Worm (Caenorhabditis elegans): ENCODE measurements around the gene mett-10.
A peak's percentile ranks its signal among the peaks of the same experiment; 100 is the strongest.

Gene mett-10

ce11 chrIII:10114662-10115061 lies at the start of gene mett-10, which contains the start of gene ZK1128.1:
TSS of gene mett-10 (plus strand) at chrIII:10115036.
TSS of gene ZK1128.1 (minus strand) at chrIII:10114760.
- TF ChIP-seq nhr-102 (tag; optimal IDR thresholded peaks at IDR 0.05) (no peak), ceh-20 (GFP tag; IDR thresholded peaks at IDR 0.05) (no peak), dpl-1 (GFP tag; optimal IDR thresholded peaks at IDR 0.05) (peak; percentile 33), lsy-2 (tag; optimal IDR thresholded peaks at IDR 0.05) (peak in 1 of 2 experiments; percentile 68), pha-4 (GFP tag; IDR thresholded peaks at IDR 0.05) (no peak), pha-4 (tag; optimal IDR thresholded peaks at IDR 0.05) (no peak), nhr-6 (tag; optimal IDR thresholded peaks at IDR 0.05) (no peak), hmg-1.1 (GFP tag; IDR thresholded peaks at IDR 0.05) (0 out of 2 replicates have a peak, but pooled peaks have one; percentile 13), jun-1 (tag; optimal IDR thresholded peaks at IDR 0.05) (no peak), R02D3.7 (tag; optimal IDR thresholded peaks at IDR 0.05) (peak; percentile 61), dve-1 (tag; optimal IDR thresholded peaks at IDR 0.05; ENCODE audit: insufficient read depth) (peak; percentile 9), nhr-76 (tag; optimal IDR thresholded peaks at IDR 0.05) (no peak), ceh-28 (tag; optimal IDR thresholded peaks at IDR 0.05) (no peak), nhr-237 (tag; optimal IDR thresholded peaks at IDR 0.05) (no peak), mes-2 (tag; optimal IDR thresholded peaks at IDR 0.05; ENCODE audit: poor library complexity, severe bottlenecking) (peak; percentile 45)

ce11 chrIII:10069278-10069677 lies 45.6 kb upstream of the mett-10 start, which contains the start of gene T16G12.6:
TSS of gene T16G12.6 (plus strand) at chrIII:10069578.
- no peak for TF ChIP-seq lin-13 (GFP tag; optimal IDR thresholded peaks at IDR 0.05)
- no peak for TF ChIP-seq lin-38 (GFP tag; IDR thresholded peaks at IDR 0.05)
- TF ChIP-seq jun-1 (tag; optimal IDR thresholded peaks at IDR 0.05), result no peak
- TF ChIP-seq R02D3.7 (tag; optimal IDR thresholded peaks at IDR 0.05), result no peak

ce11 chrIII:10076042-10076441 lies 38.8 kb upstream of the mett-10 start:
- TF ChIP-seq mxl-2 (GFP tag; conservative IDR thresholded peaks at IDR 0.05) (no peak), ceh-62 (tag; optimal IDR thresholded peaks at IDR 0.05) (no peak), Y48G9A.11 (GFP tag; IDR thresholded peaks at IDR 0.05) (no peak), Y105C5A.15 (GFP tag; IDR thresholded peaks at IDR 0.05) (no peak), ZK337.2 (GFP tag; IDR thresholded peaks at IDR 0.05) (no peak), cey-2 (tag; optimal IDR thresholded peaks at IDR 0.05; ENCODE audit: borderline replicate concordance, insufficient read depth) (no peak), zag-1 (tag; optimal IDR thresholded peaks at IDR 0.05) (no peak)

- no peak for TF ChIP-seq zip-11 (GFP tag; IDR thresholded peaks at IDR 0.05)
- no peak for TF ChIP-seq F26F4.8 (GFP tag; conservative IDR thresholded peaks at IDR 0.05)
- no peak for TF ChIP-seq aha-1 (tag)
Measured at ce11 chrIII:10078151-10078550, 36.7 kb upstream of the mett-10 start, which contains the start of gene T16G12.9. TSS of gene T16G12.9 (minus strand) at chrIII:10078251.

ce11 chrIII:10078784-10079183 lies 36.1 kb upstream of the mett-10 start:
- TF ChIP-seq arid-1 (GFP tag; conservative IDR thresholded peaks at IDR 0.05), result no peak
- TF ChIP-seq nhr-111 (GFP tag; optimal IDR thresholded peaks at IDR 0.05), result no peak
- TF ChIP-seq tra-1 (GFP tag; IDR thresholded peaks at IDR 0.05), result peak; percentile 94
- peak; percentile 54 for TF ChIP-seq dmd-6 (GFP tag; IDR thresholded peaks at IDR 0.05)

- TF ChIP-seq ceh-20 (GFP tag; IDR thresholded peaks at IDR 0.05), result no peak
- TF ChIP-seq dmd-6 (GFP tag; IDR thresholded peaks at IDR 0.05), result no peak
- TF ChIP-seq nhr-25 (tag; optimal IDR thresholded peaks at IDR 0.05; ENCODE audit: borderline replicate concordance, insufficient read depth), result no peak
- TF ChIP-seq nhr-41 (GFP tag; IDR thresholded peaks at IDR 0.05), result no peak
- no peak for TF ChIP-seq nhr-237 (tag; optimal IDR thresholded peaks at IDR 0.05)
- no peak for TF ChIP-seq R02D3.7 (tag; optimal IDR thresholded peaks at IDR 0.05)
- TF ChIP-seq lin-39 (tag; optimal IDR thresholded peaks at IDR 0.05), result no peak
- TF ChIP-seq rbr-2 (tag; optimal IDR thresholded peaks at IDR 0.05), result no peak
- no peak for TF ChIP-seq nhr-111 (GFP tag; optimal IDR thresholded peaks at IDR 0.05)
- no peak for TF ChIP-seq nhr-28 (tag; optimal IDR thresholded peaks at IDR 0.05)
- TF ChIP-seq nhr-76 (tag; optimal IDR thresholded peaks at IDR 0.05), result no peak
- no peak for TF ChIP-seq lim-7 (GFP tag; IDR thresholded peaks at IDR 0.05)
- no peak for TF ChIP-seq hlh-30 (tag; optimal IDR thresholded peaks at IDR 0.05; ENCODE audit: insufficient read depth)
- no peak for TF ChIP-seq saeg-2 (GFP tag; IDR thresholded peaks at IDR 0.05)
- TF ChIP-seq zip-2 (tag; optimal IDR thresholded peaks at IDR 0.05), result no peak
- TF ChIP-seq unc-62 (GFP tag; optimal IDR thresholded peaks at IDR 0.05 in 1 of 2), result no peak
- TF ChIP-seq unc-62 (tag; optimal IDR thresholded peaks at IDR 0.05), result no peak
- no peak for TF ChIP-seq zag-1 (tag; optimal IDR thresholded peaks at IDR 0.05)
Measured at ce11 chrIII:10083242-10083641, 31.6 kb upstream of the mett-10 start, which contains the start of gene T16H12.3. TSS of gene T16H12.3 (minus strand) at chrIII:10083292.

All from whole organism, L4 larva.